Worm (Caenorhabditis elegans) whole organism, L4 larva: Measurements from ENCODE around the gene strm-1.

Source experiments
- ZK546.5 ChIP-seq, 2 experiments: sonication (generic microtip); optimal IDR thresholded peaks; 2 replicates each; lab custom pipeline; 2017; ENCODE audit warnings: missing biosample characterization in 2 of 2, missing genetic modification characterization in 2 of 2
- daf-16 ChIP-seq, 3 experiments: sonication (generic microtip); optimal IDR thresholded peaks; 2 replicates each; lab custom pipeline; 2016 to 2017; ENCODE audit warnings: missing genetic modification characterization in 3 of 3, missing genetic modification reagents in 3 of 3, mild to moderate bottlenecking in 2 of 3, missing compliant biosample characterization in 2 of 3, missing biosample characterization in 1 of 3, moderate library complexity in 1 of 3
- daf-19 ChIP-seq: fragments of 200-800 bp; sonication (Bioruptor generic); conservative IDR thresholded peaks from 2 replicates; pipeline ENCODE4 v1.3.6; 2022; ENCODE audit warnings: missing genetic modification characterization, missing compliant biosample characterization
- duxl-1 ChIP-seq: sonication (generic microtip); optimal IDR thresholded peaks from 2 replicates; lab custom pipeline; 2016; ENCODE audit warnings: mild to moderate bottlenecking, missing genetic modification characterization, moderate library complexity, missing compliant biosample characterization; ENCODE audit not compliant: poor library complexity
- egl-27 ChIP-seq: sonication (generic microtip); optimal IDR thresholded peaks from 3 replicates; lab custom pipeline; 2017; ENCODE audit warnings: missing biosample characterization, missing genetic modification reagents, missing genetic modification characterization
- mdl-1 ChIP-seq, 2 experiments: fragments of 150-350 bp in 1 of 2; sonication (generic microtip) in 1 of 2; optimal IDR thresholded peaks; 2 replicates each; lab custom pipeline; 2014 to 2017; ENCODE audit warnings: missing biosample characterization in 2 of 2, missing genetic modification characterization in 2 of 2
- pqm-1 ChIP-seq: sonication (generic microtip); optimal IDR thresholded peaks from 2 replicates; lab custom pipeline; 2017; ENCODE audit warnings: missing biosample characterization, missing genetic modification characterization

strm-1 gene

DNA sequence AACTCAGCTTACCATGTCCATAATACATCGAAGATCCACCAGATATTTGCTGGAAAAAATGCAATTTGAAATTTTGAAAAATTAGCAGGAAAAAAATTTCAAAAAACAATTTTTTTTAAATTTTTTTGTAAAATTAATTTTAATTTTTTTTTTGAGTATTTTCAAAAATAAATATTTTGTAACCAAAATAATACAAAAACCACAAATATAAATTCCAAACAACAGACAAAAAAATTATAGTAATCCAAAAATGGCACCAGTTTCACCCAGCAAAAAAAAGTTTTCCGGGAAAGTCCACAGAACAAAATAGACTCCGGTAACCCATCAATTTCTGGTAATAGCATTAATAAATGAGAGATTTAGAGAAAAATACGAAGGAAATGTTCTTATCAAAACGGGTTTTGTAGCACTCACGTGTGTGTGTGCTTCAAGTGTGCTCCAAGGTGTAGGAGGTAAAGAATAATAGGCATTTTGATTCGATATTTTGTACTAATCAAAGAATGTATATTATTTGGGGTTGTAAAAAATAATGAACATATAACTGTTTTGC is 53.0 kb downstream of the strm-1 start, which contains the start of gene nhr-121 (continued):
- no peak for TF ChIP-seq daf-16 (GFP tag; optimal IDR thresholded peaks at IDR 0.05; lab: Kevin White, UChicago)
- TF ChIP-seq daf-16 (tag; optimal IDR thresholded peaks at IDR 0.05; lab: Kevin White, UChicago) = peak; percentile 60
- TF ChIP-seq daf-19 (GFP tag; lab: Robert Waterston, UW) = no peak
- peak; percentile 10 for TF ChIP-seq pqm-1 (tag; lab: Kevin White, UChicago)
- TF ChIP-seq duxl-1 (tag; lab: Kevin White, UChicago) = no peak
- no peak for TF ChIP-seq ZK546.5 (tag; optimal IDR thresholded peaks at IDR 0.05; lab: Kevin White, UChicago)
- peak in 1 of 2 experiments; percentile 62 for TF ChIP-seq mdl-1 (tag; optimal IDR thresholded peaks at IDR 0.05; lab: Kevin White, UChicago)
- TF ChIP-seq egl-27 = no peak
- TF ChIP-seq, all 104 proteins: peak for 11
